Fruit fly (Drosophila melanogaster) whole organism, embryonic: Measurements from ENCODE around the gene PGRP-LF.

Experiments used
- Aef1 ChIP-seq: fragments of 200-800 bp; sonication (Bioruptor generic); IDR thresholded peaks from 3 replicates; pipeline ENCODE4 v1.3.6; 2022; ENCODE audit warnings: missing biosample characterization, missing genetic modification characterization
- Bgb ChIP-seq: fragments of 200-800 bp; sonication (Bioruptor generic); IDR thresholded peaks from 2 replicates; pipeline ENCODE4 v1.3.6; 2022; ENCODE audit warnings: missing biosample characterization, missing genetic modification characterization; ENCODE audit not compliant: partially characterized antibody
- BtbVII ChIP-seq: fragments of 200-800 bp; sonication (Bioruptor generic); optimal IDR thresholded peaks from 3 replicates; lab custom pipeline; 2017; ENCODE audit warnings: missing biosample characterization, mild to moderate bottlenecking, missing genetic modification characterization
- CG12236 ChIP-seq: fragments of 200-800 bp; sonication (Bioruptor generic); optimal IDR thresholded peaks from 2 replicates; lab custom pipeline; 2016; ENCODE audit warnings: missing biosample characterization, missing genetic modification characterization
- CG12769 ChIP-seq: fragments of 200-800 bp; sonication (Bioruptor generic); optimal IDR thresholded peaks from 2 replicates; lab custom pipeline; 2019; ENCODE audit warnings: missing biosample characterization, mild to moderate bottlenecking, missing genetic modification characterization, moderate library complexity
- CG17912 ChIP-seq: fragments of 200-800 bp; sonication (Bioruptor generic); optimal IDR thresholded peaks from 2 replicates; lab custom pipeline; 2018; ENCODE audit warnings: missing biosample characterization, mild to moderate bottlenecking, missing genetic modification characterization
- CG1792 ChIP-seq: fragments of 200-800 bp; sonication (Bioruptor generic); optimal IDR thresholded peaks from 2 replicates; lab custom pipeline; 2016; ENCODE audit warnings: missing biosample characterization, missing genetic modification characterization
- CG1832 ChIP-seq: fragments of 200-800 bp; sonication (Bioruptor generic); optimal IDR thresholded peaks from 2 replicates; lab custom pipeline; 2017; ENCODE audit warnings: missing biosample characterization, mild to moderate bottlenecking, missing genetic modification characterization, inconsistent platforms
- CG34422 ChIP-seq: fragments of 200-800 bp; sonication (Bioruptor generic); IDR thresholded peaks from 3 replicates; pipeline ENCODE4 v1.3.6; 2022; ENCODE audit warnings: missing biosample characterization, missing genetic modification characterization
- CG3995 ChIP-seq: fragments of 200-800 bp; sonication (Bioruptor generic); optimal IDR thresholded peaks from 3 replicates; lab custom pipeline; 2016; ENCODE audit warnings: missing biosample characterization, missing genetic modification characterization
- CG4404 ChIP-seq: fragments of 200-800 bp; sonication (Bioruptor generic); IDR thresholded peaks from 2 replicates; pipeline ENCODE4 v1.3.6; 2022; ENCODE audit warnings: missing biosample characterization, missing genetic modification characterization
- CG4820 ChIP-seq: fragments of 200-800 bp; sonication (Bioruptor generic); optimal IDR thresholded peaks from 3 replicates; lab custom pipeline; 2016; ENCODE audit warnings: missing biosample characterization, missing genetic modification characterization
- CG7372 ChIP-seq: fragments of 200-800 bp; sonication (Bioruptor generic); IDR thresholded peaks from 2 replicates; pipeline ENCODE4 v1.3.6; 2022; ENCODE audit warnings: missing biosample characterization, missing genetic modification characterization
- CG7786 ChIP-seq: fragments of 200-800 bp; sonication (Bioruptor generic); optimal IDR thresholded peaks from 2 replicates; lab custom pipeline; 2016; ENCODE audit warnings: missing biosample characterization, missing genetic modification characterization
- CG9437 ChIP-seq: fragments of 200-800 bp; sonication (Bioruptor generic); optimal IDR thresholded peaks from 2 replicates; lab custom pipeline; 2018; ENCODE audit warnings: missing biosample characterization, mild to moderate bottlenecking, missing genetic modification characterization
- CG9932 ChIP-seq: fragments of 200-800 bp; sonication (Bioruptor generic); IDR thresholded peaks from 2 replicates; pipeline ENCODE4 v1.3.6; 2022; ENCODE audit warnings: missing biosample characterization, missing genetic modification characterization
- Drgx ChIP-seq: fragments of 200-800 bp; sonication (Bioruptor generic); IDR thresholded peaks from 2 replicates; pipeline ENCODE4 v1.3.6; 2022; ENCODE audit warnings: missing biosample characterization, missing genetic modification characterization
- GATAe ChIP-seq: fragments of 200-800 bp; sonication (Bioruptor generic); conservative IDR thresholded peaks from 2 replicates; pipeline ENCODE4 v1.3.6; 2022; ENCODE audit warnings: missing biosample characterization, missing genetic modification characterization
- Hr3 ChIP-seq: fragments of 200-800 bp; sonication (Bioruptor generic); optimal IDR thresholded peaks from 3 replicates; lab custom pipeline; 2016; ENCODE audit warnings: missing biosample characterization, missing genetic modification characterization
- Hr78 ChIP-seq, 2 experiments: fragments of 200-800 bp in 1 of 2; fragments of >200 bp in 1 of 2; sonication (Bioruptor generic) in 1 of 2; optimal IDR thresholded peaks; 2 replicates each; lab custom pipeline; 2017 to 2019; ENCODE audit warnings: missing biosample characterization in 2 of 2, missing genetic modification characterization in 2 of 2, mild to moderate bottlenecking in 1 of 2, moderate library complexity in 1 of 2
- Kr ChIP-seq: fragments of 200-800 bp; sonication (Bioruptor generic); optimal IDR thresholded peaks from 2 replicates; lab custom pipeline; 2017; ENCODE audit warnings: missing biosample characterization, mild to moderate bottlenecking, missing genetic modification characterization
- Lpt ChIP-seq: fragments of >200 bp; optimal IDR thresholded peaks from 2 replicates; lab custom pipeline; 2018; ENCODE audit warnings: missing biosample characterization, missing genetic modification characterization
- Med ChIP-seq: fragments of 200-800 bp; sonication (Bioruptor generic); peaks from one replicate; lab custom pipeline; 2016; ENCODE audit warnings: missing biosample characterization, missing genetic modification characterization, mild to moderate bottlenecking, inconsistent platforms, moderate library complexity
- Mes4 ChIP-seq: fragments of 200-800 bp; sonication (Bioruptor generic); optimal IDR thresholded peaks from 2 replicates; lab custom pipeline; 2016; ENCODE audit warnings: missing biosample characterization, missing genetic modification characterization
- Trl ChIP-seq, 3 experiments: fragments of >200 bp in 2 of 3; fragments of 200-800 bp in 1 of 3; sonication (Bioruptor generic) in 1 of 3; optimal IDR thresholded peaks; 2 replicates in 1 of 3; 3 replicates in 2 of 3; lab custom pipeline; 2016 to 2017; ENCODE audit warnings: missing biosample characterization in 1 of 3, missing genetic modification characterization in 1 of 3
- bab2 ChIP-seq: fragments of 200-800 bp; sonication (Bioruptor generic); optimal IDR thresholded peaks from 2 replicates; lab custom pipeline; 2016; ENCODE audit warnings: missing biosample characterization, missing genetic modification characterization
- caup ChIP-seq: fragments of 200-800 bp; sonication (Bioruptor generic); optimal IDR thresholded peaks from 3 replicates; lab custom pipeline; 2017; ENCODE audit warnings: missing biosample characterization, mild to moderate bottlenecking, missing genetic modification characterization, moderate library complexity; ENCODE audit not compliant: severe bottlenecking
- cg ChIP-seq: fragments of 200-800 bp; sonication (Bioruptor generic); optimal IDR thresholded peaks from 3 replicates; lab custom pipeline; 2019; ENCODE audit warnings: missing biosample characterization, mild to moderate bottlenecking, missing genetic modification characterization, moderate library complexity
- chinmo ChIP-seq: fragments of 200-800 bp; sonication (Bioruptor generic); IDR thresholded peaks from 4 replicates; pipeline ENCODE4 v1.3.6; 2022; ENCODE audit warnings: missing biosample characterization, missing genetic modification characterization; ENCODE audit not compliant: partially characterized antibody
- ci ChIP-seq: fragments of 200-800 bp; sonication (Bioruptor generic); IDR thresholded peaks from 3 replicates; pipeline ENCODE4 v1.3.6; 2022; ENCODE audit warnings: missing biosample characterization, missing genetic modification characterization
- crol ChIP-seq: fragments of 200-800 bp; sonication (Bioruptor generic); IDR thresholded peaks from 2 replicates; pipeline ENCODE4 v1.3.6; 2022; ENCODE audit warnings: missing biosample characterization, missing genetic modification characterization
- emc ChIP-seq: fragments of 200-800 bp; sonication (Bioruptor generic); optimal IDR thresholded peaks from 2 replicates; lab custom pipeline; 2016; ENCODE audit warnings: missing biosample characterization, missing genetic modification characterization
- fd102C ChIP-seq: fragments of 200-800 bp; sonication (Bioruptor generic); optimal IDR thresholded peaks from 2 replicates; lab custom pipeline; 2018; ENCODE audit warnings: missing biosample characterization, mild to moderate bottlenecking, missing genetic modification characterization, moderate library complexity
- lab ChIP-seq: fragments of 200-800 bp; sonication (Bioruptor generic); optimal IDR thresholded peaks from 3 replicates; lab custom pipeline; 2017; ENCODE audit warnings: missing biosample characterization, missing genetic modification characterization, mild to moderate bottlenecking, moderate library complexity, missing genetic modification reagents
- lbe ChIP-seq: fragments of 200-800 bp; sonication (Bioruptor generic); optimal IDR thresholded peaks from 2 replicates; lab custom pipeline; 2016; ENCODE audit warnings: missing biosample characterization, mild to moderate bottlenecking, missing genetic modification characterization
- nmo ChIP-seq: fragments of 200-800 bp; sonication (Bioruptor generic); optimal IDR thresholded peaks from 2 replicates; lab custom pipeline; 2018; ENCODE audit warnings: missing biosample characterization, mild to moderate bottlenecking, missing genetic modification characterization, moderate library complexity
- nom ChIP-seq: fragments of 200-800 bp; sonication (Bioruptor generic); optimal IDR thresholded peaks from 2 replicates; lab custom pipeline; 2017; ENCODE audit warnings: missing biosample characterization, missing genetic modification characterization, mild to moderate bottlenecking, moderate library complexity, missing genetic modification reagents
- pita ChIP-seq: fragments of 200-800 bp; sonication (Bioruptor generic); optimal IDR thresholded peaks from 2 replicates; lab custom pipeline; 2017; ENCODE audit warnings: missing biosample characterization, mild to moderate bottlenecking, missing genetic modification characterization
- sd ChIP-seq: fragments of 200-800 bp; sonication (Bioruptor generic); optimal IDR thresholded peaks from 3 replicates; lab custom pipeline; 2018; ENCODE audit warnings: missing biosample characterization, mild to moderate bottlenecking, missing genetic modification characterization, moderate library complexity
- sr ChIP-seq: fragments of 200-800 bp; sonication (Bioruptor generic); IDR thresholded peaks from 3 replicates; pipeline ENCODE4 v1.3.6; 2022; ENCODE audit warnings: missing biosample characterization, missing genetic modification characterization
- stc ChIP-seq: fragments of 200-800 bp; sonication (Bioruptor generic); IDR thresholded peaks from 2 replicates; pipeline ENCODE4 v1.3.6; 2022; ENCODE audit warnings: missing biosample characterization, missing genetic modification characterization
- tx ChIP-seq: fragments of 200-800 bp; sonication (Bioruptor generic); optimal IDR thresholded peaks from 2 replicates; lab custom pipeline; 2016; ENCODE audit warnings: missing biosample characterization, missing genetic modification characterization
- vvl ChIP-seq: fragments of 200-800 bp; sonication (Bioruptor generic); IDR thresholded peaks from 2 replicates; pipeline ENCODE4 v1.3.6; 2022; ENCODE audit warnings: missing biosample characterization, missing genetic modification characterization
- zfh1 ChIP-seq: fragments of 200-800 bp; sonication (Bioruptor generic); IDR thresholded peaks from 3 replicates; pipeline ENCODE4 v1.3.6; 2022; ENCODE audit warnings: missing biosample characterization, missing genetic modification characterization

PGRP-LF gene

dm6 chr3L:9335711-9336110 lies 13.7 kb upstream of the PGRP-LF start (continued):
- peak; percentile 62; the same call in 2 of the 3 replicates for TF ChIP-seq sr (GFP tag; lab: Robert Waterston, UW)
- no peak for TF ChIP-seq tx
- TF ChIP-seq CG9932 (GFP tag; lab: Robert Waterston, UW): peak; percentile 31; the same call in 1 of the 2 replicates
- peak; percentile 40 for TF ChIP-seq CG1832 (GFP tag; lab: Kevin White, UChicago)
- TF ChIP-seq zfh1 (GFP tag; lab: Robert Waterston, UW): no peak
- 0 out of 3 replicates have a peak, but pooled peaks have one; percentile 32 for TF ChIP-seq ci (GFP tag; lab: Robert Waterston, UW)
- TF ChIP-seq Hr78 (GFP tag; optimal IDR thresholded peaks at IDR 0.05; lab: Kevin White, UChicago): peak in 1 of 2 experiments; percentile 39
- TF ChIP-seq CG4404 (GFP tag; lab: Robert Waterston, UW): no peak
- peak; percentile 47; the same call in 1 of the 2 replicates for TF ChIP-seq vvl (GFP tag; lab: Robert Waterston, UW)
- TF ChIP-seq CG9437: peak; percentile 47
- TF ChIP-seq crol: peak; percentile 98
- TF ChIP-seq CG4820: no peak
- no peak for TF ChIP-seq fd102C (GFP tag; lab: Kevin White, UChicago)
- peak; percentile 64 for TF ChIP-seq lab (GFP tag; lab: Kevin White, UChicago)
- TF ChIP-seq sd: peak; percentile 36
- no peak for TF ChIP-seq lbe
- TF ChIP-seq CG7372 (GFP tag; lab: Robert Waterston, UW): peak; percentile 52; the same call in 1 of the 2 replicates
- TF ChIP-seq Aef1 (GFP tag; lab: Robert Waterston, UW): peak; percentile 80
- TF ChIP-seq stc: 0 out of 2 replicates have a peak, but pooled peaks have one; percentile 21
- TF ChIP-seq Bgb: peak; percentile 6; the same call in 1 of the 2 replicates
- peak; percentile 60; the same call in 1 of the 2 replicates for TF ChIP-seq Drgx (GFP tag; lab: Robert Waterston, UW)
- no peak for TF ChIP-seq Lpt (GFP tag; lab: Kevin White, UChicago)
- peak; percentile 88 for TF ChIP-seq chinmo (GFP tag; lab: Robert Waterston, UW)
- TF ChIP-seq caup: peak; percentile 10
- TF ChIP-seq CG17912 (GFP tag; lab: Kevin White, UChicago): no peak
- peak; percentile 61; the same call in 1 of the 2 replicates for TF ChIP-seq GATAe (GFP tag; lab: Robert Waterston, UW)
- TF ChIP-seq CG34422: no peak; the same call in 2 of the 3 replicates

DNA sequence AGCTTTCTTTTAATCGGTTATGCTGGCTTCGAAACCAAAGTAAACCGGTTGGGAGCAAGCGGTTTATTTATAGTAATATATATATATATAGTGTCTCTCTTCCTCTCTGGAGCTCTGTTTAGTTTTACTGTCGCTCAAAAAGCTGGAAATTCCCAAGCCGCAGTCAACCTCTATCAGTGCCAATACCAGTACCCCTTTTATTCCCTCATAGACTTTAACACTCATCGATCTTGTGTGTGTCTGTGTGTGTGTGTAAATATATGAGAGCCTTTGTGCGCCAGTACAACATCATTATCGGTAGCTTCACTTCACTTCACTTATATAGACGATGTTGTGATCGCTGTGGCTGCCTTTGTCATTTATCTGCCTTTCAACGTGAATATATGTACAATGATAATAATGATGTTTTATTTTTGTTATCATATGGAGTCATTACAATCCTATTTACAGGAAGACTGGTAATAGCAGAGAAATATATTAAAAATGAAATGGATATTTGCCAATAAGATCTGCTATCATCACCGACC lies 11.4 kb upstream of the PGRP-LF start:
- TF ChIP-seq CG12236: no peak
- peak; percentile 34 for TF ChIP-seq nom (GFP tag; lab: Kevin White, UChicago)
- TF ChIP-seq Med (GFP tag; lab: Kevin White, UChicago): peak; percentile 50
- no peak for TF ChIP-seq CG7786 (GFP tag; lab: Kevin White, UChicago)
- TF ChIP-seq nmo: no peak
- TF ChIP-seq Trl (optimal IDR thresholded peaks at IDR 0.05; lab: Kevin White, UChicago): peak; percentile 7 to 32
- TF ChIP-seq Trl (GFP tag; optimal IDR thresholded peaks at IDR 0.05; lab: Kevin White, UChicago): no peak
- TF ChIP-seq CG3995 (GFP tag; lab: Kevin White, UChicago): peak; percentile 27
- TF ChIP-seq bab2 (GFP tag; lab: Kevin White, UChicago): no peak
- TF ChIP-seq CG1792: no peak
- TF ChIP-seq Kr: no peak
- TF ChIP-seq pita (GFP tag; lab: Kevin White, UChicago): no peak
- peak; percentile 63 for TF ChIP-seq CG12769 (tag; lab: Kevin White, UChicago)
- no peak for TF ChIP-seq Mes4 (GFP tag; lab: Kevin White, UChicago)
- peak; percentile 49 for TF ChIP-seq cg (GFP tag; lab: Kevin White, UChicago)
- TF ChIP-seq BtbVII (GFP tag; lab: Kevin White, UChicago): no peak
- TF ChIP-seq Hr3 (GFP tag; lab: Kevin White, UChicago): no peak
- TF ChIP-seq emc: no peak
